Fruit fly (Drosophila melanogaster): Measurements from ENCODE around the gene CG6729.
A peak's percentile ranks its signal among the peaks of the same experiment; 100 is the strongest.

CG6729 gene

DNA sequence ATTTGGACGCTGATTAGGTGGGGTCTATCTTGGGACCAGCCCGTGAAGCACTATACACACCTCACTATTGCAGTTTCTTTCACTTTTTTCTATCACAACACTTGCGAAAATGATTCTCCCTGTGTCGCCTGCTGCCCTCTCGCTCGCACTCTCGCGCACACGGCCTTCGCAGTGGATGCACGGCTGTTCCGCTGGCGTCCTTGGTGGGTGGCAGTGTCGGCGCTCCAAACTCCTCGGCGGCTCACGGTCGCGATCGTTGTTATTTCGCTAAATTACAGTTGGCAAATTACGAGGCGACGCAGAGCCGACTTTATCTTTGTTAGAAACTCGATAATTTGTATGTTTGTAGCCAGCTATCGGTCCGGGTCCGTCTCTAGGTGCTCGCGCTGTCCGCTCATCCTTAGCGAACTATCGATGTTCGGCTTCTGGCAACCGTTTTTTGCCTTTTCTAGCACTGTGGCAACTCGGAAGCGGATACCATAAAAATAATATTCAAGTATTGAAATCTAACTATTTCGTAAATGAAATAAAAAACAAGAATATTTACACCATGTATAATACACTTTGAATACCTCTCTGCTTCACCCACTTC is 24.0 kb upstream of the CG6729 start, which contains the start of gene Ubc2 (continued):
- TF ChIP-seq fu2 (GFP tag; optimal IDR thresholded peaks at IDR 0.05) (peak; percentile 5), lab (GFP tag; optimal IDR thresholded peaks at IDR 0.05) (no peak), dati (GFP tag; IDR thresholded peaks at IDR 0.05) (no peak), Side (GFP tag; optimal IDR thresholded peaks at IDR 0.05) (no peak), ham (GFP tag; IDR thresholded peaks at IDR 0.05) (no peak), sens-2 (GFP tag; IDR thresholded peaks at IDR 0.05) (no peak), ftz-f1 (GFP tag; optimal IDR thresholded peaks at IDR 0.05) (peak; percentile 80), ab (GFP tag; optimal IDR thresholded peaks at IDR 0.05) (no peak), nerfin-1 (tag; optimal IDR thresholded peaks at IDR 0.05) (no peak), CG11247 (GFP tag; IDR thresholded peaks at IDR 0.05) (no peak), cg (GFP tag; optimal IDR thresholded peaks at IDR 0.05) (no peak), Aef1 (GFP tag; IDR thresholded peaks at IDR 0.05) (no peak), unc-4 (GFP tag; IDR thresholded peaks at IDR 0.05; ENCODE audit: partially characterized antibody) (peak; percentile 82), CG11398 (GFP tag; optimal IDR thresholded peaks at IDR 0.05) (peak; percentile 36), CG14667 (GFP tag; IDR thresholded peaks at IDR 0.05) (no peak), B-H2 (GFP tag; optimal IDR thresholded peaks at IDR 0.05) (no peak), dmrt11E (tag; optimal IDR thresholded peaks at IDR 0.05) (no peak), ATbp (GFP tag; optimal IDR thresholded peaks at IDR 0.05) (no peak), btn (GFP tag; optimal IDR thresholded peaks at IDR 0.05) (no peak), gcm2 (GFP tag; optimal IDR thresholded peaks at IDR 0.05) (no peak), CG16863 (GFP tag; optimal IDR thresholded peaks at IDR 0.05) (no peak), pzg (GFP tag; optimal IDR thresholded peaks at IDR 0.05) (peak; percentile 86), CG7963 (GFP tag; IDR thresholded peaks at IDR 0.05; ENCODE audit: partially characterized antibody) (peak; percentile 60; the same call in 2 of the 3 replicates), CG1024 (GFP tag; IDR thresholded peaks at IDR 0.05) (no peak), Xbp1 (GFP tag; optimal IDR thresholded peaks at IDR 0.05) (peak; percentile 46), zen (tag; optimal IDR thresholded peaks at IDR 0.05) (no peak), ttk (GFP tag; IDR thresholded peaks at IDR 0.05) (no peak), CG17361 (GFP tag; IDR thresholded peaks at IDR 0.05) (no peak), gce (GFP tag; IDR thresholded peaks at IDR 0.05) (no peak), CG15011 (GFP tag; optimal IDR thresholded peaks at IDR 0.05) (no peak), unpg (GFP tag; optimal IDR thresholded peaks at IDR 0.05) (no peak), Mes4 (GFP tag; optimal IDR thresholded peaks at IDR 0.05) (no peak), Rfx (GFP tag; IDR thresholded peaks at IDR 0.05) (peak; percentile 60), CG5245 (GFP tag; optimal IDR thresholded peaks at IDR 0.05) (no peak), Mad (GFP tag; optimal IDR thresholded peaks at IDR 0.05) (peak; percentile 22), CG30020 (tag; optimal IDR thresholded peaks at IDR 0.05) (peak; percentile 35), Poxn (GFP tag; IDR thresholded peaks at IDR 0.05) (no peak), CG2875 (GFP tag; optimal IDR thresholded peaks at IDR 0.05) (no peak), lola (GFP tag; optimal IDR thresholded peaks at IDR 0.05) (no peak), lbe (GFP tag; optimal IDR thresholded peaks at IDR 0.05) (no peak), Fer3 (tag; optimal IDR thresholded peaks at IDR 0.05) (no peak), sd (tag; optimal IDR thresholded peaks at IDR 0.05) (no peak), CG7987 (GFP tag; optimal IDR thresholded peaks at IDR 0.05) (peak; percentile 13), ap (GFP tag; IDR thresholded peaks at IDR 0.05) (no peak), klu (GFP tag; IDR thresholded peaks at IDR 0.05) (no peak), org-1 (GFP tag; optimal IDR thresholded peaks at IDR 0.05) (no peak), CG1603 (tag; optimal IDR thresholded peaks at IDR 0.05) (peak; percentile 69), CG8478 (optimal IDR thresholded peaks at IDR 0.05) (no peak), ems (GFP tag; optimal IDR thresholded peaks at IDR 0.05) (no peak), chif (GFP tag; optimal IDR thresholded peaks at IDR 0.05) (no peak), eyg (GFP tag; optimal IDR thresholded peaks at IDR 0.05) (peak; percentile 15), Elba2 (GFP tag; optimal IDR thresholded peaks at IDR 0.05) (no peak)

Measured in whole organism, embryonic.